Fruit fly (Drosophila melanogaster): ENCODE results near the gene CG42564.

The CG42564 gene

dm6 chr3R:6343396-6344239, 30.7 kb upstream of the CG42564 start, which contains the start of gene CG17919 (continued):
- TF ChIP-seq Lhr (GFP tag; optimal IDR thresholded peaks at IDR 0.05) (no peak), ara (GFP tag; IDR thresholded peaks at IDR 0.05) (no peak), zfh2 (GFP tag; optimal IDR thresholded peaks at IDR 0.05) (no peak), CG8281 (tag; optimal IDR thresholded peaks at IDR 0.05) (no peak), HLHmδ (GFP tag; optimal IDR thresholded peaks at IDR 0.05) (no peak), Awh (GFP tag; IDR thresholded peaks at IDR 0.05) (no peak), Fer1 (GFP tag; optimal IDR thresholded peaks at IDR 0.05) (no peak), fu2 (GFP tag; optimal IDR thresholded peaks at IDR 0.05) (no peak), scrt (GFP tag; optimal IDR thresholded peaks at IDR 0.05) (no peak), CG2712 (tag; optimal IDR thresholded peaks at IDR 0.05) (peak; percentile 18), corto (GFP tag; optimal IDR thresholded peaks at IDR 0.05) (no peak), CG30403 (GFP tag; optimal IDR thresholded peaks at IDR 0.05) (peak; percentile 9), CG10274 (GFP tag; optimal IDR thresholded peaks at IDR 0.05) (no peak), CG10979 (tag; optimal IDR thresholded peaks at IDR 0.05) (no peak), grn (GFP tag; optimal IDR thresholded peaks at IDR 0.05) (peak; percentile 91), CG13624 (GFP tag; optimal IDR thresholded peaks at IDR 0.05) (no peak), Taf1 (GFP tag; IDR thresholded peaks at IDR 0.05) (no peak), esg (GFP tag; conservative IDR thresholded peaks at IDR 0.05) (no peak), CG31388 (GFP tag; optimal IDR thresholded peaks at IDR 0.05) (no peak), CG8290 (GFP tag; optimal IDR thresholded peaks at IDR 0.05) (no peak), CG8290 (tag; optimal IDR thresholded peaks at IDR 0.05) (no peak), oc (tag; optimal IDR thresholded peaks at IDR 0.05) (peak; percentile 35), gsb (GFP tag; IDR thresholded peaks at IDR 0.05) (no peak), CG13424 (tag; optimal IDR thresholded peaks at IDR 0.05) (peak; percentile 20), zf30C (GFP tag; optimal IDR thresholded peaks at IDR 0.05) (no peak), Adf1 (GFP tag; IDR thresholded peaks at IDR 0.05) (no peak), CG3281 (GFP tag; optimal IDR thresholded peaks at IDR 0.05) (no peak), CG9932 (GFP tag; IDR thresholded peaks at IDR 0.05) (0 out of 2 replicates have a peak, but pooled peaks have one; percentile 28), ken (GFP tag; IDR thresholded peaks at IDR 0.05) (no peak), CG18262 (tag; optimal IDR thresholded peaks at IDR 0.05) (peak; percentile 23), CG9437 (GFP tag; optimal IDR thresholded peaks at IDR 0.05) (no peak), CG31365 (tag; optimal IDR thresholded peaks at IDR 0.05) (no peak), CG18476 (GFP tag; optimal IDR thresholded peaks at IDR 0.05) (no peak), lmd (GFP tag; IDR thresholded peaks at IDR 0.05) (no peak), NC2β (GFP tag; optimal IDR thresholded peaks at IDR 0.05) (no peak), CG12769 (tag; optimal IDR thresholded peaks at IDR 0.05) (peak; percentile 26), dan (GFP tag; IDR thresholded peaks at IDR 0.05) (no peak), crp (GFP tag; optimal IDR thresholded peaks at IDR 0.05) (no peak), CG7745 (tag; optimal IDR thresholded peaks at IDR 0.05) (no peak), ham (GFP tag; IDR thresholded peaks at IDR 0.05) (no peak), CG7839 (tag; optimal IDR thresholded peaks at IDR 0.05) (no peak), unc-4 (GFP tag; IDR thresholded peaks at IDR 0.05; ENCODE audit: partially characterized antibody) (no peak), Med (GFP tag) (peak; percentile 48), CG5180 (GFP tag; optimal IDR thresholded peaks at IDR 0.05) (no peak), Hsf (GFP tag; optimal IDR thresholded peaks at IDR 0.05) (no peak), CG12071 (GFP tag; optimal IDR thresholded peaks at IDR 0.05) (no peak), CG31441 (GFP tag; IDR thresholded peaks at IDR 0.05) (peak; percentile 31; the same call in 1 of the 2 replicates), dmrt99B (tag; optimal IDR thresholded peaks at IDR 0.05) (peak; percentile 37), peb (GFP tag; IDR thresholded peaks at IDR 0.05) (no peak), NfI (GFP tag; optimal IDR thresholded peaks at IDR 0.05) (no peak)

All from whole organism, embryonic.